Worm (Caenorhabditis elegans) whole organism, midembryonic: ENCODE measurements around the gene C12D5.10.

ENCODE experiments used
- T22C8.4 ChIP-seq: fragments of 200-800 bp; sonication (Bioruptor generic); IDR thresholded peaks from 2 replicates; pipeline ENCODE4 v1.3.6; 2022; ENCODE audit warnings: missing genetic modification characterization, missing compliant biosample characterization
- flt-1 ChIP-seq: fragments of 200-800 bp; sonication (Bioruptor generic); IDR thresholded peaks from 2 replicates; pipeline ENCODE4 v1.3.6; 2022; ENCODE audit warnings: missing genetic modification characterization, missing compliant biosample characterization
- klf-2 ChIP-seq: fragments of 200-800 bp; sonication (Bioruptor generic); conservative IDR thresholded peaks from 2 replicates; pipeline ENCODE4 v1.3.6; 2022; ENCODE audit warnings: missing genetic modification reagents, missing genetic modification characterization, missing compliant biosample characterization
- med-1 ChIP-seq: sonication (generic microtip); optimal IDR thresholded peaks from 2 replicates; lab custom pipeline; 2017; ENCODE audit warnings: missing genetic modification characterization, mild to moderate bottlenecking, missing compliant biosample characterization, antibody characterized with exemption, missing genetic modification reagents; ENCODE audit not compliant: insufficient read depth
- tab-1 ChIP-seq: fragments of 200-800 bp; sonication (Bioruptor generic); IDR thresholded peaks from 2 replicates; pipeline ENCODE4 v1.3.6; 2022; ENCODE audit warnings: missing genetic modification characterization, missing compliant biosample characterization
- ztf-23 ChIP-seq: fragments of 200-800 bp; sonication (Bioruptor generic); IDR thresholded peaks from 2 replicates; pipeline ENCODE4 v1.3.6; 2022; ENCODE audit warnings: missing genetic modification reagents, missing genetic modification characterization, missing compliant biosample characterization
- ztf-29 ChIP-seq: fragments of 200-800 bp; sonication (Bioruptor generic); IDR thresholded peaks from 2 replicates; pipeline ENCODE4 v1.3.6; 2022; ENCODE audit warnings: missing genetic modification reagents, missing genetic modification characterization, missing compliant biosample characterization

DNA sequence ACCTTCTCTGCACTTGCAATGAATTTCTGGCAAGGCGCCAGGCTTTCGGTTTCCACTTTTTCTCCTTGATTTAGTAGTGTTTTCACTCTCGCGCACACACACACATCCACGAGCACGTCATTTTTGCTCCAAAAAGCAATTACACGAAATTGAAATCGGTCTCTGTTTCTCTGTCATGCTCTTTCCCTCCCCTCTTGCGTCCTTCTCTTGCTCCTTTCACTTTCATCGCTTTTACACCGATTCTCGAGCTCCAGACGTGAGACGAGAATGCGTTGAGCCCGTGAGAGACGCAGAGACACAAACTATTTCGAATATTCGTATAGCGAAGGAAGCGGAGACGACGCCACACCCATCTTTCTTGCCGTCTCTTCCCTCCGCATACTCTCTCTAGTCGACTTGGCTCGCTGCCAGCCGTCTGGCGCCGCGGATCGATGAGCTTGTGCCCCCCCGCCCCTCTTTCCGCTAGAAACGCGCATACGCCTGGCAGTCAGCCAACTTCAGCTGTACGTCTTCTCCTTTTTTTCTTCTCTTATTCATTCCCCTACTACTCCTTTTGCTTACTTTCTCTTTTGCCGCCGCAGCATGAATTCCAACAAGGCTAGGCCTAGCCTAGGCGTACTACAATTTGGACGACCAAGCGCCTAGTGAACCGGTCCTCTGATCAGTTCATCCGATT lies 34.8 kb upstream of the C12D5.10 start:
- TF ChIP-seq tab-1 = no peak
- no peak for TF ChIP-seq med-1 (GFP tag; lab: Kevin White, UChicago)
- no peak for TF ChIP-seq ztf-29 (GFP tag; lab: Robert Waterston, UW)
- TF ChIP-seq T22C8.4 (GFP tag; lab: Robert Waterston, UW) = no peak; the same call in 1 of the 2 replicates
- no peak for TF ChIP-seq ztf-23 (GFP tag; lab: Robert Waterston, UW)
- 0 out of 2 replicates have a peak, but pooled peaks have one; percentile 36 for TF ChIP-seq klf-2 (GFP tag; lab: Robert Waterston, UW)
- 0 out of 2 replicates have a peak, but pooled peaks have one; percentile 41 for TF ChIP-seq flt-1
